Worm (Caenorhabditis elegans) whole organism, L4 larva: ENCODE results near the gene hpo-10.

Experiments used
- R02D3.7 ChIP-seq: fragments of 150-350 bp; sonication (generic microtip); optimal IDR thresholded peaks from 3 replicates; lab custom pipeline; 2014; ENCODE audit warnings: missing biosample characterization, missing genetic modification characterization
- T26A8.4 ChIP-seq: fragments of 200-800 bp; sonication (Bioruptor generic); IDR thresholded peaks from 2 replicates; pipeline ENCODE4 v1.3.6; 2022; ENCODE audit warnings: missing genetic modification characterization, missing compliant biosample characterization
- Y5F2A.4 ChIP-seq: fragments of 200-800 bp; sonication (Bioruptor generic); optimal IDR thresholded peaks from 2 replicates; lab custom pipeline; 2018; ENCODE audit warnings: mild to moderate bottlenecking, missing genetic modification characterization, missing compliant biosample characterization
- Y75B8A.6 ChIP-seq: fragments of 200-800 bp; sonication (Bioruptor generic); IDR thresholded peaks from 2 replicates; pipeline ENCODE4 v1.3.6; 2022; ENCODE audit warnings: missing genetic modification reagents, missing genetic modification characterization, missing compliant biosample characterization
- ZK337.2 ChIP-seq: fragments of 200-800 bp; sonication (Bioruptor generic); IDR thresholded peaks from 2 replicates; pipeline ENCODE4 v1.3.6; 2022; ENCODE audit warnings: missing genetic modification reagents, missing genetic modification characterization, missing compliant biosample characterization
- aha-1 ChIP-seq: fragments of 150-350 bp; peaks from one replicate; lab custom pipeline; 2014; ENCODE audit warnings: missing biosample characterization, missing genetic modification characterization
- attf-4 ChIP-seq: sonication (generic microtip); optimal IDR thresholded peaks from 3 replicates; lab custom pipeline; 2017; ENCODE audit warnings: missing biosample characterization, missing genetic modification characterization
- ceh-62 ChIP-seq: sonication (generic microtip); optimal IDR thresholded peaks from 2 replicates; lab custom pipeline; 2017; ENCODE audit warnings: missing biosample characterization, missing genetic modification characterization
- cey-2 ChIP-seq: sonication (generic microtip); optimal IDR thresholded peaks from 3 replicates; lab custom pipeline; 2017; ENCODE audit warnings: missing genetic modification characterization, mild to moderate bottlenecking, missing compliant biosample characterization, antibody characterized with exemption, borderline replicate concordance; ENCODE audit not compliant: insufficient read depth
- daf-16 ChIP-seq, 3 experiments: sonication (generic microtip); optimal IDR thresholded peaks; 2 replicates each; lab custom pipeline; 2016 to 2017; ENCODE audit warnings: missing genetic modification characterization in 3 of 3, missing genetic modification reagents in 3 of 3, mild to moderate bottlenecking in 2 of 3, missing compliant biosample characterization in 2 of 3, missing biosample characterization in 1 of 3, moderate library complexity in 1 of 3
- daf-8 ChIP-seq: fragments of 200-800 bp; sonication (Bioruptor generic); IDR thresholded peaks from 2 replicates; pipeline ENCODE4 v1.3.6; 2022; ENCODE audit warnings: missing genetic modification characterization, missing compliant biosample characterization
- dmd-8 ChIP-seq: fragments of 200-800 bp; sonication (Bioruptor generic); IDR thresholded peaks from 2 replicates; pipeline ENCODE4 v1.3.6; 2022; ENCODE audit warnings: missing genetic modification characterization, missing compliant biosample characterization
- duxl-1 ChIP-seq: sonication (generic microtip); optimal IDR thresholded peaks from 2 replicates; lab custom pipeline; 2016; ENCODE audit warnings: mild to moderate bottlenecking, missing genetic modification characterization, moderate library complexity, missing compliant biosample characterization; ENCODE audit not compliant: poor library complexity
- hlh-11 ChIP-seq: fragments of 200-800 bp; sonication (Bioruptor generic); optimal IDR thresholded peaks from 2 replicates; lab custom pipeline; 2018; ENCODE audit warnings: mild to moderate bottlenecking, missing genetic modification characterization, missing compliant biosample characterization
- hmg-1.1 ChIP-seq: fragments of 200-800 bp; sonication (Bioruptor generic); IDR thresholded peaks from 2 replicates; pipeline ENCODE4 v1.3.6; 2022; ENCODE audit warnings: missing genetic modification reagents, missing genetic modification characterization, missing compliant biosample characterization
- jun-1 ChIP-seq: fragments of 150-350 bp; optimal IDR thresholded peaks from 2 replicates; lab custom pipeline; 2014; ENCODE audit warnings: missing biosample characterization, missing genetic modification reagents, missing genetic modification characterization
- lin-38 ChIP-seq: fragments of 200-800 bp; sonication (Bioruptor generic); IDR thresholded peaks from 2 replicates; pipeline ENCODE4 v1.3.6; 2022; ENCODE audit warnings: missing genetic modification reagents, missing genetic modification characterization, missing compliant biosample characterization
- lin-39 ChIP-seq: fragments of 150-350 bp; optimal IDR thresholded peaks from 2 replicates; lab custom pipeline; 2014; ENCODE audit warnings: missing biosample characterization, missing genetic modification reagents, missing genetic modification characterization
- lsy-2 ChIP-seq, 2 experiments: fragments of 150-350 bp in 1 of 2; sonication (generic microtip) in 1 of 2; optimal IDR thresholded peaks; 2 replicates each; lab custom pipeline; 2014 to 2017; ENCODE audit warnings: missing biosample characterization in 2 of 2, missing genetic modification characterization in 2 of 2
- mdl-1 ChIP-seq, 2 experiments: fragments of 150-350 bp in 1 of 2; sonication (generic microtip) in 1 of 2; optimal IDR thresholded peaks; 2 replicates each; lab custom pipeline; 2014 to 2017; ENCODE audit warnings: missing biosample characterization in 2 of 2, missing genetic modification characterization in 2 of 2
- mes-2 ChIP-seq: sonication (generic microtip); optimal IDR thresholded peaks from 2 replicates; lab custom pipeline; 2016; ENCODE audit warnings: missing genotype, mild to moderate bottlenecking, missing genetic modification characterization, missing compliant biosample characterization; ENCODE audit not compliant: poor library complexity, severe bottlenecking
- mxl-2 ChIP-seq: fragments of 200-800 bp; sonication (Bioruptor generic); conservative IDR thresholded peaks from 2 replicates; pipeline ENCODE4 v1.3.6; 2022; ENCODE audit warnings: missing genetic modification reagents, missing genetic modification characterization, missing compliant biosample characterization
- nhr-10 ChIP-seq: fragments of 150-350 bp; optimal IDR thresholded peaks from 2 replicates; lab custom pipeline; 2014; ENCODE audit warnings: missing biosample characterization, missing genetic modification characterization
- nhr-11 ChIP-seq: fragments of 150-350 bp; optimal IDR thresholded peaks from 2 replicates; lab custom pipeline; 2014; ENCODE audit warnings: missing biosample characterization, missing genetic modification characterization
- nhr-111 ChIP-seq: fragments of 200-800 bp; sonication (Bioruptor generic); optimal IDR thresholded peaks from 2 replicates; lab custom pipeline; 2018; ENCODE audit warnings: mild to moderate bottlenecking, missing genetic modification characterization, missing compliant biosample characterization
- nhr-237 ChIP-seq: sonication (generic microtip); optimal IDR thresholded peaks from 2 replicates; lab custom pipeline; 2017; ENCODE audit warnings: missing biosample characterization, missing genetic modification characterization
- nhr-42 ChIP-seq: fragments of 200-800 bp; sonication (Bioruptor generic); IDR thresholded peaks from 2 replicates; pipeline ENCODE4 v1.3.6; 2022; ENCODE audit warnings: missing genetic modification characterization, missing compliant biosample characterization
- nhr-48 ChIP-seq: sonication (generic microtip); optimal IDR thresholded peaks from 2 replicates; lab custom pipeline; 2016; ENCODE audit warnings: mild to moderate bottlenecking, missing genetic modification characterization, missing compliant biosample characterization
- nhr-6 ChIP-seq: fragments of 150-350 bp; optimal IDR thresholded peaks from 2 replicates; lab custom pipeline; 2014; ENCODE audit warnings: missing biosample characterization, missing genetic modification characterization
- nhr-76 ChIP-seq: fragments of 150-350 bp; optimal IDR thresholded peaks from 2 replicates; lab custom pipeline; 2014; ENCODE audit warnings: missing biosample characterization, missing genetic modification characterization
- rbr-2 ChIP-seq: sonication (generic microtip); optimal IDR thresholded peaks from 2 replicates; lab custom pipeline; 2016; ENCODE audit warnings: missing genotype, missing genetic modification characterization, missing compliant biosample characterization
- sdz-12 ChIP-seq: fragments of 200-800 bp; sonication (Bioruptor generic); optimal IDR thresholded peaks from 2 replicates; lab custom pipeline; 2018; ENCODE audit warnings: mild to moderate bottlenecking, missing genetic modification characterization, missing compliant biosample characterization
- snpc-4 ChIP-seq: fragments of 150-350 bp; optimal IDR thresholded peaks from 2 replicates; lab custom pipeline; 2014; ENCODE audit warnings: missing biosample characterization, missing genetic modification characterization
- vab-7 ChIP-seq: fragments of 200-800 bp; sonication (Bioruptor generic); IDR thresholded peaks from 2 replicates; pipeline ENCODE4 v1.3.6; 2022; ENCODE audit warnings: missing genetic modification reagents, missing genetic modification characterization, missing compliant biosample characterization
- zag-1 ChIP-seq: fragments of 150-350 bp; optimal IDR thresholded peaks from 2 replicates; lab custom pipeline; 2014; ENCODE audit warnings: missing biosample characterization, missing genetic modification characterization

hpo-10 gene

ce11 chrIII:5878215-5878614, 1.1 kb upstream of the hpo-10 start, which contains the start of the genes mig-21 and F01F1.2:
Gene mig-21, minus strand, starts transcription at chrIII:5878380.
Gene F01F1.2, plus strand, starts transcription at chrIII:5878554.
- TF ChIP-seq Y75B8A.6 (GFP tag; lab: Robert Waterston, UW) = no peak
- no peak for TF ChIP-seq mdl-1 (tag; optimal IDR thresholded peaks at IDR 0.05; lab: Kevin White, UChicago)
- no peak for TF ChIP-seq cey-2 (tag; lab: Kevin White, UChicago)
- TF ChIP-seq Y5F2A.4 = no peak
- no peak for TF ChIP-seq vab-7
- no peak for TF ChIP-seq sdz-12 (GFP tag; lab: Kevin White, UChicago)
- no peak for TF ChIP-seq zag-1 (tag; lab: Kevin White, UChicago)
- peak in 1 of 2 experiments; percentile 75 for TF ChIP-seq lsy-2 (tag; optimal IDR thresholded peaks at IDR 0.05; lab: Kevin White, UChicago)
- TF ChIP-seq hlh-11 (tag; lab: Kevin White, UChicago) = no peak
- no peak for TF ChIP-seq nhr-48 (tag; lab: Kevin White, UChicago)
- peak; percentile 49; the same call in 1 of the 2 replicates for TF ChIP-seq lin-38 (GFP tag; lab: Robert Waterston, UW)
- no peak for TF ChIP-seq nhr-42 (GFP tag; lab: Robert Waterston, UW)
- TF ChIP-seq mes-2 (tag; lab: Kevin White, UChicago) = peak; percentile 31

ce11 chrIII:5882284-5882683, 3.0 kb downstream of the hpo-10 start:
- 0 out of 2 replicates have a peak, but pooled peaks have one; percentile 16 for TF ChIP-seq T26A8.4 (GFP tag; lab: Robert Waterston, UW)
- no peak for TF ChIP-seq aha-1 (tag; lab: Kevin White, UChicago)
- peak; percentile 33 for TF ChIP-seq lin-38 (GFP tag; lab: Robert Waterston, UW)
- TF ChIP-seq, all 104 proteins: peak for 2

- TF ChIP-seq duxl-1 (tag; lab: Kevin White, UChicago) = no peak
Measured at ce11 chrIII:5882823-5883222, 3.5 kb downstream of the hpo-10 start, which contains the start of gene F01F1.14. Gene F01F1.14, minus strand, starts transcription at chrIII:5882923.

- no peak for TF ChIP-seq nhr-42 (GFP tag; lab: Robert Waterston, UW)
- TF ChIP-seq nhr-237 = no peak
- TF ChIP-seq jun-1 (tag; lab: Kevin White, UChicago) = no peak
- TF ChIP-seq nhr-10 = no peak
- TF ChIP-seq vab-7 = no peak
- no peak for TF ChIP-seq R02D3.7 (tag; lab: Kevin White, UChicago)
- TF ChIP-seq ceh-62 = no peak
- no peak for TF ChIP-seq daf-8
- TF ChIP-seq lin-39 (tag; lab: Kevin White, UChicago) = no peak
- no peak for TF ChIP-seq aha-1 (tag; lab: Kevin White, UChicago)
- TF ChIP-seq mxl-2 = no peak
- no peak for TF ChIP-seq nhr-111 (GFP tag; lab: Kevin White, UChicago)
- TF ChIP-seq duxl-1 (tag; lab: Kevin White, UChicago) = no peak
- no peak for TF ChIP-seq ZK337.2 (GFP tag; lab: Robert Waterston, UW)
- TF ChIP-seq hmg-1.1 (GFP tag; lab: Robert Waterston, UW) = no peak
- TF ChIP-seq rbr-2 (tag; lab: Kevin White, UChicago) = no peak
- no peak for TF ChIP-seq daf-16 (GFP tag; optimal IDR thresholded peaks at IDR 0.05; lab: Kevin White, UChicago)
- TF ChIP-seq daf-16 (tag; optimal IDR thresholded peaks at IDR 0.05; lab: Kevin White, UChicago) = no peak
- TF ChIP-seq nhr-11 (tag; lab: Kevin White, UChicago) = no peak
- no peak for TF ChIP-seq T26A8.4 (GFP tag; lab: Robert Waterston, UW)
- TF ChIP-seq, all 104 proteins: peak for 0
Measured at ce11 chrIII:5883517-5883916, 4.2 kb downstream of the hpo-10 start.

ce11 chrIII:5884007-5884406, 4.7 kb downstream of the hpo-10 start, which contains the start of gene C28H8.5:
Gene C28H8.5, plus strand, starts transcription at chrIII:5884307.
- TF ChIP-seq attf-4 (tag; lab: Kevin White, UChicago) (no peak), hlh-11 (tag; lab: Kevin White, UChicago) (no peak), nhr-76 (no peak), rbr-2 (tag; lab: Kevin White, UChicago) (no peak), snpc-4 (no peak), nhr-6 (tag; lab: Kevin White, UChicago) (no peak), dmd-8 (GFP tag; lab: Robert Waterston, UW) (no peak)
